Worm (Caenorhabditis elegans) whole organism, young adult: ENCODE data around the gene smc-6.

Experiments
- C06A6.2 ChIP-seq: fragments of 200-800 bp; sonication (Bioruptor generic); conservative IDR thresholded peaks from 2 replicates; pipeline ENCODE4 v1.3.6; 2022; ENCODE audit warnings: missing genetic modification characterization, missing compliant biosample characterization
- F33H1.4 ChIP-seq: fragments of 200-800 bp; sonication (Bioruptor generic); IDR thresholded peaks from 2 replicates; pipeline ENCODE4 v1.3.6; 2022; ENCODE audit warnings: missing genetic modification reagents, missing genetic modification characterization, missing compliant biosample characterization
- F39B2.1 ChIP-seq: fragments of 200-800 bp; sonication (Bioruptor generic); IDR thresholded peaks from 2 replicates; pipeline ENCODE4 v1.3.6; 2022; ENCODE audit warnings: missing genetic modification reagents, missing genetic modification characterization, missing compliant biosample characterization
- F57C9.4 ChIP-seq: sonication (generic microtip); optimal IDR thresholded peaks from 2 replicates; lab custom pipeline; 2017; ENCODE audit warnings: mild to moderate bottlenecking, missing genetic modification characterization, missing compliant biosample characterization
- K12H6.12 ChIP-seq: fragments of 200-800 bp; sonication (Bioruptor generic); optimal IDR thresholded peaks from 2 replicates; lab custom pipeline; 2018; ENCODE audit warnings: mild to moderate bottlenecking, missing genetic modification characterization, missing compliant biosample characterization
- T07F8.4 ChIP-seq: sonication (generic microtip); optimal IDR thresholded peaks from 2 replicates; lab custom pipeline; 2016; ENCODE audit warnings: mild to moderate bottlenecking, missing genetic modification characterization, moderate library complexity, missing compliant biosample characterization
- Y53F4B.3 ChIP-seq: fragments of 200-800 bp; sonication (Bioruptor generic); IDR thresholded peaks from 2 replicates; pipeline ENCODE4 v1.3.6; 2022; ENCODE audit warnings: missing genetic modification reagents, missing genetic modification characterization, missing compliant biosample characterization
- Y67H2A.10 ChIP-seq: fragments of 200-800 bp; sonication (Bioruptor generic); conservative IDR thresholded peaks from 2 replicates; pipeline ENCODE4 v1.3.6; 2022; ENCODE audit warnings: missing genetic modification reagents, missing genetic modification characterization, missing compliant biosample characterization
- Y79H2A.3 ChIP-seq: fragments of 200-800 bp; sonication (Bioruptor generic); conservative IDR thresholded peaks from 2 replicates; pipeline ENCODE4 v1.3.6; 2022; ENCODE audit warnings: missing genetic modification reagents, missing genetic modification characterization, missing compliant biosample characterization
- ZK185.1 ChIP-seq: sonication (generic microtip); optimal IDR thresholded peaks from 2 replicates; lab custom pipeline; 2016; ENCODE audit warnings: mild to moderate bottlenecking, missing genetic modification characterization, missing compliant biosample characterization; ENCODE audit not compliant: poor library complexity, severe bottlenecking
- aptf-2 ChIP-seq: fragments of 200-800 bp; sonication (Bioruptor generic); conservative IDR thresholded peaks from 2 replicates; pipeline ENCODE4 v1.3.6; 2022; ENCODE audit warnings: missing genetic modification reagents, missing genetic modification characterization, missing compliant biosample characterization
- atf-7 ChIP-seq: sonication (generic microtip); optimal IDR thresholded peaks from 2 replicates; lab custom pipeline; 2017; ENCODE audit warnings: mild to moderate bottlenecking, missing genetic modification characterization, missing compliant biosample characterization
- athp-1 ChIP-seq: sonication (generic microtip); optimal IDR thresholded peaks from 2 replicates; lab custom pipeline; 2017; ENCODE audit warnings: mild to moderate bottlenecking, missing genetic modification characterization, missing compliant biosample characterization
- attf-5 ChIP-seq: fragments of 200-800 bp; sonication (Bioruptor generic); optimal IDR thresholded peaks from 2 replicates; lab custom pipeline; 2018; ENCODE audit warnings: mild to moderate bottlenecking, missing genetic modification characterization, missing compliant biosample characterization
- bed-1 ChIP-seq: fragments of 200-800 bp; sonication (Bioruptor generic); IDR thresholded peaks from 2 replicates; pipeline ENCODE4 v1.3.6; 2022; ENCODE audit warnings: missing genetic modification reagents, missing genetic modification characterization, missing compliant biosample characterization
- cebp-1 ChIP-seq, 2 experiments: fragments of 200-800 bp in 1 of 2; sonication (Bioruptor generic) in 1 of 2; sonication (generic microtip) in 1 of 2; IDR thresholded peaks in 1 of 2; optimal IDR thresholded peaks in 1 of 2; 2 replicates each; pipeline versions ENCODE4 v1.3.6 to Lab custom; 2017 to 2022; ENCODE audit warnings: missing compliant biosample characterization in 2 of 2, missing genetic modification characterization in 2 of 2, mild to moderate bottlenecking in 1 of 2, missing genetic modification reagents in 1 of 2, moderate library complexity in 1 of 2
- ceh-27 ChIP-seq: fragments of 200-800 bp; sonication (Bioruptor generic); optimal IDR thresholded peaks from 2 replicates; lab custom pipeline; 2018; ENCODE audit warnings: mild to moderate bottlenecking, missing genetic modification characterization, moderate library complexity, missing compliant biosample characterization
- dox-1 ChIP-seq: fragments of 200-800 bp; sonication (Bioruptor generic); IDR thresholded peaks from 2 replicates; pipeline ENCODE4 v1.3.6; 2022; ENCODE audit warnings: missing genetic modification reagents, missing genetic modification characterization, missing compliant biosample characterization
- dpl-1 ChIP-seq: fragments of 150-350 bp; optimal IDR thresholded peaks from 2 replicates; lab custom pipeline; 2014; ENCODE audit warnings: missing biosample characterization, missing genetic modification reagents, missing genetic modification characterization
- egl-18 ChIP-seq: fragments of 200-800 bp; sonication (Bioruptor generic); IDR thresholded peaks from 2 replicates; pipeline ENCODE4 v1.3.6; 2022; ENCODE audit warnings: missing genetic modification reagents, missing genetic modification characterization, missing compliant biosample characterization
- egl-44 ChIP-seq: fragments of 200-800 bp; sonication (Bioruptor generic); IDR thresholded peaks from 2 replicates; pipeline ENCODE4 v1.3.6; 2022; ENCODE audit warnings: missing genetic modification reagents, missing genetic modification characterization, missing compliant biosample characterization
- ekl-4 ChIP-seq: fragments of 200-800 bp; sonication (Bioruptor generic); IDR thresholded peaks from 2 replicates; pipeline ENCODE4 v1.3.6; 2022; ENCODE audit warnings: missing genetic modification reagents, missing genetic modification characterization, missing compliant biosample characterization
- him-1 ChIP-seq: sonication (generic microtip); optimal IDR thresholded peaks from 2 replicates; lab custom pipeline; 2016; ENCODE audit warnings: missing genotype, missing genetic modification reagents, missing genetic modification characterization, missing compliant biosample characterization
- hlh-12 ChIP-seq: sonication (generic microtip); optimal IDR thresholded peaks from 2 replicates; lab custom pipeline; 2016; ENCODE audit warnings: missing genetic modification characterization, missing compliant biosample characterization
- hmg-1.2 ChIP-seq: fragments of 200-800 bp; sonication (Bioruptor generic); IDR thresholded peaks from 2 replicates; pipeline ENCODE4 v1.3.6; 2022; ENCODE audit warnings: missing genetic modification reagents, missing genetic modification characterization, missing compliant biosample characterization
- hrde-1 ChIP-seq: sonication (generic microtip); optimal IDR thresholded peaks from 2 replicates; lab custom pipeline; 2016; ENCODE audit warnings: missing genetic modification characterization, mild to moderate bottlenecking, missing compliant biosample characterization, moderate library complexity, missing genotype, missing genetic modification reagents, borderline replicate concordance
- lag-1 ChIP-seq: fragments of 200-800 bp; sonication (Bioruptor generic); IDR thresholded peaks from 2 replicates; pipeline ENCODE4 v1.3.6; 2022; ENCODE audit warnings: missing genetic modification reagents, missing genetic modification characterization, missing compliant biosample characterization
- let-607 ChIP-seq, 2 experiments: fragments of 200-800 bp in 1 of 2; sonication (Bioruptor generic) in 1 of 2; sonication (generic microtip) in 1 of 2; optimal IDR thresholded peaks; 2 replicates each; lab custom pipeline; 2016 to 2018; ENCODE audit warnings: mild to moderate bottlenecking in 2 of 2, missing compliant biosample characterization in 2 of 2, missing genetic modification characterization in 2 of 2, moderate library complexity in 2 of 2, missing genotype in 1 of 2
- lin-40 ChIP-seq: sonication (generic microtip); optimal IDR thresholded peaks from 2 replicates; lab custom pipeline; 2016; ENCODE audit warnings: missing genetic modification characterization, mild to moderate bottlenecking, missing compliant biosample characterization, missing genotype, missing genetic modification reagents
- madf-10 ChIP-seq: sonication (generic microtip); optimal IDR thresholded peaks from 2 replicates; lab custom pipeline; 2016; ENCODE audit warnings: mild to moderate bottlenecking, missing genetic modification characterization, missing compliant biosample characterization
- mcd-1 ChIP-seq: fragments of 200-800 bp; sonication (Bioruptor generic); IDR thresholded peaks from 2 replicates; pipeline ENCODE4 v1.3.6; 2022; ENCODE audit warnings: missing genetic modification reagents, missing genetic modification characterization, missing compliant biosample characterization
- mxl-1 ChIP-seq: sonication (generic microtip); optimal IDR thresholded peaks from 2 replicates; lab custom pipeline; 2016; ENCODE audit warnings: missing genetic modification characterization, missing compliant biosample characterization
- nhr-80 ChIP-seq: sonication (generic microtip); optimal IDR thresholded peaks from 2 replicates; lab custom pipeline; 2016; ENCODE audit warnings: missing genetic modification characterization, missing compliant biosample characterization
- nhr-90 ChIP-seq: sonication (generic microtip); optimal IDR thresholded peaks from 2 replicates; lab custom pipeline; 2016; ENCODE audit warnings: missing genotype, mild to moderate bottlenecking, missing genetic modification characterization, missing compliant biosample characterization
- rec-8 ChIP-seq, 2 experiments: sonication (generic microtip); optimal IDR thresholded peaks; 2 replicates each; lab custom pipeline; 2016; ENCODE audit warnings: mild to moderate bottlenecking in 2 of 2, missing genetic modification characterization in 2 of 2, missing genetic modification reagents in 2 of 2, missing genotype in 2 of 2, missing biosample characterization in 1 of 2, missing compliant biosample characterization in 1 of 2, moderate library complexity in 1 of 2
- rpc-1 ChIP-seq, 2 experiments: fragments of 150-350 bp in 1 of 2; sonication (generic microtip) in 1 of 2; optimal IDR thresholded peaks; 2 replicates each; lab custom pipeline; 2014 to 2018; ENCODE audit warnings: missing biosample characterization in 1 of 2, missing genetic modification characterization in 1 of 2, missing genetic modification reagents in 1 of 2, missing genotype in 1 of 2
- snpc-4 ChIP-seq, 5 experiments: fragments of 150-350 bp in 1 of 5; sonication (generic microtip) in 4 of 5; optimal IDR thresholded peaks; 2 replicates each; lab custom pipeline; 2014 to 2018; ENCODE audit warnings: missing genetic modification characterization in 5 of 5, missing biosample characterization in 3 of 5, antibody characterized with exemption in 2 of 5, mild to moderate bottlenecking in 2 of 5, missing compliant biosample characterization in 2 of 5, missing genotype in 2 of 5, moderate library complexity in 2 of 5, missing genetic modification reagents in 1 of 5
- tbp1 ChIP-seq: fragments of 200-800 bp; sonication (Bioruptor generic); optimal IDR thresholded peaks from 2 replicates; lab custom pipeline; 2018; ENCODE audit warnings: mild to moderate bottlenecking, missing genetic modification characterization, missing compliant biosample characterization
- unc-62 ChIP-seq: fragments of 150-350 bp; optimal IDR thresholded peaks from 2 replicates; lab custom pipeline; 2014; ENCODE audit warnings: missing biosample characterization, missing genetic modification reagents, missing genetic modification characterization
- ztf-22 ChIP-seq: fragments of 200-800 bp; sonication (Bioruptor generic); optimal IDR thresholded peaks from 2 replicates; lab custom pipeline; 2018; ENCODE audit warnings: mild to moderate bottlenecking, missing genetic modification characterization, moderate library complexity, missing compliant biosample characterization
- ztf-25 ChIP-seq: fragments of 200-800 bp; sonication (Bioruptor generic); IDR thresholded peaks from 2 replicates; pipeline ENCODE4 v1.3.6; 2022; ENCODE audit warnings: missing genetic modification reagents, missing genetic modification characterization, missing compliant biosample characterization
- ztf-26 ChIP-seq: sonication (generic microtip); optimal IDR thresholded peaks from 2 replicates; lab custom pipeline; 2017; ENCODE audit warnings: missing genetic modification characterization, missing compliant biosample characterization

Gene smc-6

ce11 chrII:11617715-11618114, 39.2 kb downstream of the smc-6 start (continued):
- no peak for TF ChIP-seq dpl-1
- peak; percentile 22 for TF ChIP-seq lin-40 (tag; lab: Kevin White, UChicago)
- TF ChIP-seq F39B2.1 (GFP tag; lab: Robert Waterston, UW), result no peak
- 0 out of 2 replicates have a peak, but pooled peaks have one; percentile 15 for TF ChIP-seq C06A6.2 (GFP tag; lab: Robert Waterston, UW)
- TF ChIP-seq F33H1.4 (GFP tag; lab: Robert Waterston, UW), result no peak
- TF ChIP-seq rpc-1 (optimal IDR thresholded peaks at IDR 0.05; lab: Kevin White, UChicago), result no peak
- TF ChIP-seq rpc-1 (tag; optimal IDR thresholded peaks at IDR 0.05; lab: Kevin White, UChicago), result no peak
- no peak for TF ChIP-seq tbp1 (GFP tag; lab: Kevin White, UChicago)
- no peak for TF ChIP-seq let-607 (tag; optimal IDR thresholded peaks at IDR 0.05; lab: Kevin White, UChicago)

- TF ChIP-seq egl-44 (0 out of 2 replicates have a peak, but pooled peaks have one; percentile 49), ekl-4 (GFP tag; lab: Robert Waterston, UW) (peak; percentile 28; the same call in 1 of the 2 replicates), him-1 (tag; lab: Kevin White, UChicago) (no peak), ceh-27 (GFP tag; lab: Kevin White, UChicago) (peak; percentile 49), tbp1 (GFP tag; lab: Kevin White, UChicago) (peak; percentile 18), mcd-1 (GFP tag; lab: Robert Waterston, UW) (peak; percentile 40; the same call in 1 of the 2 replicates), F39B2.1 (GFP tag; lab: Robert Waterston, UW) (no peak), unc-62 (no peak), cebp-1 (GFP tag; IDR thresholded peaks at IDR 0.05; lab: Robert Waterston, UW) (no peak), cebp-1 (tag; optimal IDR thresholded peaks at IDR 0.05; lab: Kevin White, UChicago) (peak; percentile 62), hrde-1 (tag; lab: Kevin White, UChicago) (no peak), nhr-80 (tag; lab: Kevin White, UChicago) (peak; percentile 64), lag-1 (GFP tag; lab: Robert Waterston, UW) (no peak), snpc-4 (GFP tag; optimal IDR thresholded peaks at IDR 0.05; lab: Kevin White, UChicago) (no peak), snpc-4 (tag; optimal IDR thresholded peaks at IDR 0.05; lab: Kevin White, UChicago) (peak in 1 of 4 experiments; percentile 0), ZK185.1 (tag; lab: Kevin White, UChicago) (peak; percentile 4), dox-1 (peak; percentile 34; the same call in 1 of the 2 replicates), lin-40 (tag; lab: Kevin White, UChicago) (peak; percentile 47), hmg-1.2 (GFP tag; lab: Robert Waterston, UW) (peak; percentile 57; the same call in 1 of the 2 replicates), rec-8 (tag; optimal IDR thresholded peaks at IDR 0.05; lab: Kevin White, UChicago) (no peak), let-607 (tag; optimal IDR thresholded peaks at IDR 0.05; lab: Kevin White, UChicago) (peak in 1 of 2 experiments; percentile 3), K12H6.12 (tag; lab: Kevin White, UChicago) (no peak), Y79H2A.3 (GFP tag; lab: Robert Waterston, UW) (no peak)
These were observed 40.7 kb downstream of the smc-6 start for ce11 chrII:11619171-11619570.

ce11 chrII:11619895-11620439, 41.5 kb downstream of the smc-6 start:
- no peak for TF ChIP-seq Y67H2A.10 (GFP tag; lab: Robert Waterston, UW)
- TF ChIP-seq ztf-22, result peak; percentile 63
- TF ChIP-seq ztf-26 (tag; lab: Kevin White, UChicago), result peak; percentile 88
- no peak for TF ChIP-seq aptf-2 (GFP tag; lab: Robert Waterston, UW)
- TF ChIP-seq C06A6.2 (GFP tag; lab: Robert Waterston, UW), result no peak
- TF ChIP-seq hlh-12, result no peak
- TF ChIP-seq F57C9.4 (tag; lab: Kevin White, UChicago), result no peak
- no peak for TF ChIP-seq him-1 (tag; lab: Kevin White, UChicago)
- TF ChIP-seq Y53F4B.3 (GFP tag; lab: Robert Waterston, UW), result no peak
- TF ChIP-seq Y79H2A.3 (GFP tag; lab: Robert Waterston, UW), result no peak
- no peak for TF ChIP-seq bed-1 (GFP tag; lab: Robert Waterston, UW)
- peak; percentile 90 for TF ChIP-seq atf-7 (tag; lab: Kevin White, UChicago)
- TF ChIP-seq nhr-90 (tag; lab: Kevin White, UChicago), result peak; percentile 68
- TF ChIP-seq athp-1 (tag; lab: Kevin White, UChicago), result no peak
- peak; percentile 80 for TF ChIP-seq egl-18
- TF ChIP-seq ztf-25 (GFP tag; lab: Robert Waterston, UW), result no peak
- TF ChIP-seq egl-44, result peak; percentile 72; the same call in 1 of the 2 replicates
- peak; percentile 87 for TF ChIP-seq attf-5
- TF ChIP-seq madf-10, result peak; percentile 98
- TF ChIP-seq T07F8.4 (tag; lab: Kevin White, UChicago), result peak; percentile 24
- peak; percentile 8 for TF ChIP-seq mxl-1 (tag; lab: Kevin White, UChicago)
